Worm (Caenorhabditis elegans) whole organism, L2 larva: ENCODE data around the gene Y116A8B.4.

Experiments used
- C34F6.9 ChIP-seq: fragments of 150-350 bp; optimal IDR thresholded peaks from 2 replicates; lab custom pipeline; 2014; ENCODE audit warnings: missing biosample characterization, missing genetic modification characterization
- F13H6.1 ChIP-seq: sonication (generic microtip); optimal IDR thresholded peaks from 2 replicates; lab custom pipeline; 2016; ENCODE audit warnings: missing genetic modification characterization, missing compliant biosample characterization
- R02D3.7 ChIP-seq: fragments of 150-350 bp; optimal IDR thresholded peaks from 2 replicates; lab custom pipeline; 2014; ENCODE audit warnings: missing biosample characterization, missing genetic modification characterization
- Y55F3AM.14 ChIP-seq: fragments of 200-800 bp; sonication (Bioruptor generic); optimal IDR thresholded peaks from 2 replicates; lab custom pipeline; 2018; ENCODE audit warnings: mild to moderate bottlenecking, missing genetic modification characterization, missing compliant biosample characterization
- ZK546.5 ChIP-seq: sonication (generic microtip); optimal IDR thresholded peaks from 2 replicates; lab custom pipeline; 2017; ENCODE audit warnings: missing biosample characterization, missing genetic modification characterization
- alr-1 ChIP-seq: fragments of 150-350 bp; optimal IDR thresholded peaks from 2 replicates; lab custom pipeline; 2014; ENCODE audit warnings: missing biosample characterization, missing genetic modification characterization
- aly-2 ChIP-seq: fragments of 150-350 bp; optimal IDR thresholded peaks from 2 replicates; lab custom pipeline; 2014; ENCODE audit warnings: missing biosample characterization, missing genetic modification characterization
- ama-1 ChIP-seq: fragments of 150-350 bp; optimal IDR thresholded peaks from 2 replicates; lab custom pipeline; 2018; ENCODE audit warnings: inconsistent platforms
- blmp-1 ChIP-seq: sonication (generic microtip); optimal IDR thresholded peaks from 2 replicates; lab custom pipeline; 2017; ENCODE audit warnings: missing genetic modification characterization, mild to moderate bottlenecking, missing compliant biosample characterization, antibody characterized with exemption, moderate library complexity; ENCODE audit not compliant: insufficient read depth
- ceh-16 ChIP-seq: fragments of 150-350 bp; optimal IDR thresholded peaks from 2 replicates; lab custom pipeline; 2014; ENCODE audit warnings: missing biosample characterization, missing genetic modification characterization
- ceh-82 ChIP-seq: fragments of 150-350 bp; optimal IDR thresholded peaks from 2 replicates; lab custom pipeline; 2014; ENCODE audit warnings: missing biosample characterization, missing genetic modification characterization
- crh-2 ChIP-seq: sonication (generic microtip); optimal IDR thresholded peaks from 2 replicates; lab custom pipeline; 2017; ENCODE audit warnings: missing biosample characterization, missing genetic modification characterization
- dmd-4 ChIP-seq: sonication (generic microtip); optimal IDR thresholded peaks from 2 replicates; lab custom pipeline; 2017; ENCODE audit warnings: missing biosample characterization, missing genetic modification characterization
- egl-27 ChIP-seq: sonication (generic microtip); optimal IDR thresholded peaks from 3 replicates; lab custom pipeline; 2017; ENCODE audit warnings: missing biosample characterization, missing genetic modification reagents, missing genetic modification characterization
- elt-1 ChIP-seq: fragments of 150-350 bp; optimal IDR thresholded peaks from 2 replicates; lab custom pipeline; 2014; ENCODE audit warnings: missing biosample characterization, missing genetic modification characterization
- elt-3 ChIP-seq: sonication (generic microtip); optimal IDR thresholded peaks from 2 replicates; lab custom pipeline; 2017; ENCODE audit warnings: missing biosample characterization, missing genetic modification characterization
- fos-1 ChIP-seq: fragments of 150-350 bp; optimal IDR thresholded peaks from 2 replicates; lab custom pipeline; 2014; ENCODE audit warnings: missing biosample characterization, missing genetic modification characterization
- gmeb-1 ChIP-seq: fragments of 150-350 bp; optimal IDR thresholded peaks from 2 replicates; lab custom pipeline; 2014; ENCODE audit warnings: missing biosample characterization, missing genetic modification characterization
- lin-11 ChIP-seq: fragments of 150-350 bp; sonication (generic microtip); optimal IDR thresholded peaks from 2 replicates; lab custom pipeline; 2014; ENCODE audit warnings: missing biosample characterization, missing genetic modification characterization, inconsistent platforms, mixed read lengths
- lin-13 ChIP-seq: fragments of 150-350 bp; optimal IDR thresholded peaks from 2 replicates; lab custom pipeline; 2014; ENCODE audit warnings: missing biosample characterization, missing genetic modification reagents, missing genetic modification characterization
- lin-39 ChIP-seq: fragments of 150-350 bp; optimal IDR thresholded peaks from 2 replicates; lab custom pipeline; 2014; ENCODE audit warnings: missing biosample characterization, missing genetic modification reagents, missing genetic modification characterization
- lsy-2 ChIP-seq, 2 experiments: fragments of 150-350 bp in 1 of 2; sonication (generic microtip) in 1 of 2; optimal IDR thresholded peaks; 2 replicates each; lab custom pipeline; 2014 to 2017; ENCODE audit warnings: missing biosample characterization in 2 of 2, missing genetic modification characterization in 2 of 2
- mab-5 ChIP-seq: fragments of 150-350 bp; optimal IDR thresholded peaks from 2 replicates; lab custom pipeline; 2014; ENCODE audit warnings: missing biosample characterization, missing genetic modification characterization
- mbf-1 ChIP-seq: sonication (generic microtip); optimal IDR thresholded peaks from 2 replicates; lab custom pipeline; 2017; ENCODE audit warnings: missing biosample characterization, missing genetic modification characterization
- mdl-1 ChIP-seq, 2 experiments: fragments of 150-350 bp in 1 of 2; sonication (generic microtip) in 1 of 2; optimal IDR thresholded peaks; 2 replicates each; lab custom pipeline; 2017; ENCODE audit warnings: missing biosample characterization in 2 of 2, missing genetic modification characterization in 2 of 2
- nhr-10 ChIP-seq: sonication (generic microtip); optimal IDR thresholded peaks from 2 replicates; lab custom pipeline; 2017; ENCODE audit warnings: missing biosample characterization, missing genetic modification characterization
- nhr-11 ChIP-seq: fragments of 150-350 bp; optimal IDR thresholded peaks from 2 replicates; lab custom pipeline; 2014; ENCODE audit warnings: missing biosample characterization, missing genetic modification characterization
- nhr-12 ChIP-seq: fragments of 150-350 bp; optimal IDR thresholded peaks from 2 replicates; lab custom pipeline; 2014; ENCODE audit warnings: missing biosample characterization, missing genetic modification characterization
- nhr-129 ChIP-seq: fragments of 150-350 bp; optimal IDR thresholded peaks from 2 replicates; lab custom pipeline; 2014; ENCODE audit warnings: missing biosample characterization, missing genetic modification characterization
- nhr-21 ChIP-seq: fragments of 150-350 bp; optimal IDR thresholded peaks from 2 replicates; lab custom pipeline; 2014; ENCODE audit warnings: missing biosample characterization, missing genetic modification characterization
- nhr-23 ChIP-seq: fragments of 150-350 bp; optimal IDR thresholded peaks from 2 replicates; lab custom pipeline; 2014; ENCODE audit warnings: missing biosample characterization, missing genetic modification reagents, missing genetic modification characterization
- nhr-237 ChIP-seq: fragments of 150-350 bp; optimal IDR thresholded peaks from 2 replicates; lab custom pipeline; 2014; ENCODE audit warnings: missing biosample characterization, missing genetic modification characterization
- nhr-25 ChIP-seq: fragments of 150-350 bp; sonication (generic microtip); optimal IDR thresholded peaks from 3 replicates; lab custom pipeline; 2014; ENCODE audit warnings: missing biosample characterization, missing genetic modification characterization
- nhr-6 ChIP-seq: fragments of 150-350 bp; optimal IDR thresholded peaks from 2 replicates; lab custom pipeline; 2014; ENCODE audit warnings: missing biosample characterization, missing genetic modification characterization
- nhr-77 ChIP-seq: fragments of 150-350 bp; optimal IDR thresholded peaks from 2 replicates; lab custom pipeline; 2014; ENCODE audit warnings: missing biosample characterization, missing genetic modification characterization
- peb-1 ChIP-seq: fragments of 150-350 bp; optimal IDR thresholded peaks from 2 replicates; lab custom pipeline; 2014; ENCODE audit warnings: missing biosample characterization, missing genetic modification characterization
- sem-4 ChIP-seq: fragments of 150-350 bp; optimal IDR thresholded peaks from 2 replicates; lab custom pipeline; 2014; ENCODE audit warnings: missing biosample characterization, missing genetic modification reagents, missing genetic modification characterization
- skn-1 ChIP-seq: sonication (generic microtip); optimal IDR thresholded peaks from 2 replicates; lab custom pipeline; 2017; ENCODE audit warnings: missing biosample characterization, missing genetic modification characterization
- sma-3 ChIP-seq: sonication (generic microtip); optimal IDR thresholded peaks from 2 replicates; lab custom pipeline; 2016; ENCODE audit warnings: missing genetic modification reagents, missing genetic modification characterization, missing compliant biosample characterization
- sma-9 ChIP-seq, 2 experiments: fragments of 150-350 bp in 1 of 2; sonication (generic microtip) in 1 of 2; optimal IDR thresholded peaks; 2 replicates each; lab custom pipeline; 2014 to 2016; ENCODE audit warnings: missing genetic modification characterization in 2 of 2, mild to moderate bottlenecking in 1 of 2, missing biosample characterization in 1 of 2, missing compliant biosample characterization in 1 of 2, missing genetic modification reagents in 1 of 2, moderate library complexity in 1 of 2
- snpc-4 ChIP-seq: fragments of 150-350 bp; optimal IDR thresholded peaks from 2 replicates; lab custom pipeline; 2014; ENCODE audit warnings: missing biosample characterization, missing genetic modification characterization
- unc-39 ChIP-seq: fragments of 150-350 bp; optimal IDR thresholded peaks from 2 replicates; lab custom pipeline; 2014; ENCODE audit warnings: missing biosample characterization, missing genetic modification characterization
- unc-55 ChIP-seq: fragments of 150-350 bp; sonication (generic microtip); optimal IDR thresholded peaks from 3 replicates; lab custom pipeline; 2014; ENCODE audit warnings: missing biosample characterization, missing genetic modification reagents, missing genetic modification characterization
- unc-62 ChIP-seq: fragments of 150-350 bp; optimal IDR thresholded peaks from 2 replicates; lab custom pipeline; 2014; ENCODE audit warnings: missing biosample characterization, missing genetic modification reagents, missing genetic modification characterization
- zag-1 ChIP-seq: fragments of 150-350 bp; optimal IDR thresholded peaks from 2 replicates; lab custom pipeline; 2014; ENCODE audit warnings: missing biosample characterization, missing genetic modification characterization
- ztf-1 ChIP-seq: fragments of 200-800 bp; sonication (Bioruptor generic); conservative IDR thresholded peaks from 2 replicates; pipeline ENCODE4 v1.3.6; 2022; ENCODE audit warnings: missing genetic modification characterization, missing compliant biosample characterization
- ztf-11 ChIP-seq: sonication (generic microtip); optimal IDR thresholded peaks from 2 replicates; lab custom pipeline; 2017; ENCODE audit warnings: missing biosample characterization, missing genetic modification characterization
- ztf-4 ChIP-seq: fragments of 150-350 bp; optimal IDR thresholded peaks from 2 replicates; lab custom pipeline; 2014; ENCODE audit warnings: missing biosample characterization, missing genetic modification characterization

Y116A8B.4 gene

ce11 chrIV:17247184-17247583 lies 23.6 kb downstream of the Y116A8B.4 start:
- TF ChIP-seq nhr-25: no peak

- TF ChIP-seq nhr-12 (tag; lab: Kevin White, UChicago) (no peak), sma-9 (GFP tag; optimal IDR thresholded peaks at IDR 0.05; lab: Kevin White, UChicago) (no peak), sma-9 (tag; optimal IDR thresholded peaks at IDR 0.05; lab: Kevin White, UChicago) (no peak), elt-3 (tag; lab: Kevin White, UChicago) (no peak), dmd-4 (tag; lab: Kevin White, UChicago) (no peak), ama-1 (no peak), zag-1 (tag; lab: Kevin White, UChicago) (no peak), peb-1 (tag; lab: Kevin White, UChicago) (no peak), egl-27 (tag; lab: Kevin White, UChicago) (no peak), mab-5 (tag; lab: Kevin White, UChicago) (no peak), F13H6.1 (tag; lab: Kevin White, UChicago) (no peak), ztf-11 (tag; lab: Kevin White, UChicago) (no peak)
These were observed 25.0 kb downstream of the Y116A8B.4 start for ce11 chrIV:17248538-17248937.

- peak; percentile 98 for TF ChIP-seq nhr-25
- peak; percentile 62 for TF ChIP-seq lin-39 (tag; lab: Kevin White, UChicago)
- peak; percentile 98 for TF ChIP-seq nhr-21 (tag; lab: Kevin White, UChicago)
- peak; percentile 98 for TF ChIP-seq nhr-129 (tag; lab: Kevin White, UChicago)
- peak; percentile 83 for TF ChIP-seq Y55F3AM.14
- peak; percentile 97 for TF ChIP-seq lin-11 (tag; lab: Kevin White, UChicago)
- TF ChIP-seq nhr-12 (tag; lab: Kevin White, UChicago): peak; percentile 77
- TF ChIP-seq peb-1 (tag; lab: Kevin White, UChicago): no peak
- TF ChIP-seq snpc-4 (tag; lab: Kevin White, UChicago): peak; percentile 91
- peak; percentile 95 for TF ChIP-seq ceh-82 (tag; lab: Kevin White, UChicago)
- peak; percentile 98 for TF ChIP-seq egl-27 (tag; lab: Kevin White, UChicago)
- TF ChIP-seq elt-3 (tag; lab: Kevin White, UChicago): no peak
- TF ChIP-seq alr-1 (tag; lab: Kevin White, UChicago): no peak
- TF ChIP-seq ztf-11 (tag; lab: Kevin White, UChicago): peak; percentile 62
- peak; percentile 95 for TF ChIP-seq zag-1 (tag; lab: Kevin White, UChicago)
- TF ChIP-seq ama-1: peak; percentile 56
- TF ChIP-seq sem-4 (tag; lab: Kevin White, UChicago): peak; percentile 97
- TF ChIP-seq nhr-10 (tag; lab: Kevin White, UChicago): peak; percentile 93
- peak; percentile 100 for TF ChIP-seq unc-55 (GFP tag; lab: Kevin White, UChicago)
- TF ChIP-seq skn-1: peak; percentile 44
- TF ChIP-seq ztf-1 (GFP tag; lab: Robert Waterston, UW): 0 out of 2 replicates have a peak, but pooled peaks have one; percentile 9
- peak; percentile 98 for TF ChIP-seq fos-1 (tag; lab: Kevin White, UChicago)
- no peak for TF ChIP-seq nhr-11 (tag; lab: Kevin White, UChicago)
- TF ChIP-seq nhr-6 (tag; lab: Kevin White, UChicago): peak; percentile 97
- TF ChIP-seq crh-2 (tag; lab: Kevin White, UChicago): peak; percentile 99
- TF ChIP-seq ztf-4 (tag; lab: Kevin White, UChicago): peak; percentile 96
- peak; percentile 50 for TF ChIP-seq mbf-1 (tag; lab: Kevin White, UChicago)
- no peak for TF ChIP-seq unc-39 (tag; lab: Kevin White, UChicago)
- TF ChIP-seq aly-2: peak; percentile 75
- peak; percentile 99 for TF ChIP-seq sma-3 (GFP tag; lab: Kevin White, UChicago)
- peak; percentile 90 for TF ChIP-seq nhr-77 (tag; lab: Kevin White, UChicago)
- TF ChIP-seq F13H6.1 (tag; lab: Kevin White, UChicago): peak; percentile 98
- TF ChIP-seq mab-5 (tag; lab: Kevin White, UChicago): peak; percentile 97
- peak; percentile 74 for TF ChIP-seq elt-1 (tag; lab: Kevin White, UChicago)
- peak; percentile 98 for TF ChIP-seq lin-13 (GFP tag; lab: Kevin White, UChicago)
- peak; percentile 97 for TF ChIP-seq ceh-16
- TF ChIP-seq R02D3.7 (tag; lab: Kevin White, UChicago): peak; percentile 79
- peak; percentile 58 for TF ChIP-seq dmd-4 (tag; lab: Kevin White, UChicago)
- peak; percentile 8 to 88 for TF ChIP-seq mdl-1 (tag; optimal IDR thresholded peaks at IDR 0.05; lab: Kevin White, UChicago)
- peak; percentile 98 for TF ChIP-seq sma-9 (GFP tag; optimal IDR thresholded peaks at IDR 0.05; lab: Kevin White, UChicago)
- no peak for TF ChIP-seq sma-9 (tag; optimal IDR thresholded peaks at IDR 0.05; lab: Kevin White, UChicago)
- TF ChIP-seq nhr-237 (tag; lab: Kevin White, UChicago): peak; percentile 91
- TF ChIP-seq lsy-2 (tag; optimal IDR thresholded peaks at IDR 0.05; lab: Kevin White, UChicago): peak; percentile 96 to 97
- TF ChIP-seq unc-62 (GFP tag; lab: Kevin White, UChicago): peak; percentile 68
- TF ChIP-seq gmeb-1 (tag; lab: Kevin White, UChicago): peak; percentile 100
- no peak for TF ChIP-seq nhr-23 (tag; lab: Kevin White, UChicago)
- TF ChIP-seq blmp-1 (tag; lab: Kevin White, UChicago): peak; percentile 84
- peak; percentile 77 for TF ChIP-seq ZK546.5 (tag; lab: Kevin White, UChicago)
- TF ChIP-seq C34F6.9 (tag; lab: Kevin White, UChicago): peak; percentile 100
These were observed 26.2 kb downstream of the Y116A8B.4 start, which contains the start of gene eelo-2 for ce11 chrIV:17249691-17250181. Gene eelo-2 (plus strand): TSS chrIV:17250131.
